Fruit fly (Drosophila melanogaster) whole organism, pupa: ENCODE measurements around the gene Pex11c.

Experiments used
- CG10348 ChIP-seq: fragments of 200-800 bp; sonication (Bioruptor generic); IDR thresholded peaks from 2 replicates; pipeline ENCODE4 v1.3.6; 2022; ENCODE audit warnings: missing biosample characterization, missing genetic modification characterization
- CG12605 ChIP-seq: fragments of 200-800 bp; sonication (Bioruptor generic); IDR thresholded peaks from 2 replicates; pipeline ENCODE4 v1.3.6; 2022; ENCODE audit warnings: missing biosample characterization, missing genetic modification characterization
- CG13204 ChIP-seq: fragments of 200-800 bp; sonication (Bioruptor generic); optimal IDR thresholded peaks from 2 replicates; lab custom pipeline; 2018; ENCODE audit warnings: missing biosample characterization, mild to moderate bottlenecking, missing genetic modification characterization, moderate library complexity
- CG14655 ChIP-seq: fragments of 200-800 bp; sonication (Bioruptor generic); optimal IDR thresholded peaks from 3 replicates; lab custom pipeline; 2017; ENCODE audit warnings: mild to moderate bottlenecking, missing biosample characterization, missing genetic modification reagents, missing genetic modification characterization
- CG15710 ChIP-seq: fragments of 200-800 bp; sonication (Bioruptor generic); optimal IDR thresholded peaks from 2 replicates; lab custom pipeline; 2018; ENCODE audit warnings: missing biosample characterization, mild to moderate bottlenecking, missing genetic modification characterization, moderate library complexity
- CG17806 ChIP-seq: fragments of 200-800 bp; sonication (Bioruptor generic); optimal IDR thresholded peaks from 2 replicates; lab custom pipeline; 2018; ENCODE audit warnings: missing biosample characterization, mild to moderate bottlenecking, missing genetic modification characterization, moderate library complexity
- CG32121 ChIP-seq: fragments of 200-800 bp; sonication (Bioruptor generic); IDR thresholded peaks from 2 replicates; pipeline ENCODE4 v1.3.6; 2022; ENCODE audit warnings: missing biosample characterization, missing genetic modification characterization
- CG34367 ChIP-seq: fragments of 200-800 bp; sonication (Bioruptor generic); optimal IDR thresholded peaks from 2 replicates; lab custom pipeline; 2018; ENCODE audit warnings: missing biosample characterization, mild to moderate bottlenecking, missing genetic modification characterization
- CG4496 ChIP-seq: fragments of 200-800 bp; sonication (Bioruptor generic); IDR thresholded peaks from 3 replicates; pipeline ENCODE4 v1.3.6; 2022; ENCODE audit warnings: missing biosample characterization, missing genetic modification characterization
- CG8159 ChIP-seq: fragments of 200-800 bp; sonication (Bioruptor generic); optimal IDR thresholded peaks from 3 replicates; lab custom pipeline; 2018; ENCODE audit warnings: missing biosample characterization, mild to moderate bottlenecking, missing genetic modification characterization, moderate library complexity
- CG8301 ChIP-seq: fragments of 200-800 bp; sonication (Bioruptor generic); optimal IDR thresholded peaks from 2 replicates; lab custom pipeline; 2018; ENCODE audit warnings: missing biosample characterization, mild to moderate bottlenecking, missing genetic modification characterization
- CG9948 ChIP-seq: fragments of 200-800 bp; sonication (Bioruptor generic); optimal IDR thresholded peaks from 2 replicates; lab custom pipeline; 2018; ENCODE audit warnings: missing biosample characterization, mild to moderate bottlenecking, missing genetic modification characterization, moderate library complexity
- D1 ChIP-seq: fragments of 200-800 bp; sonication (Bioruptor generic); optimal IDR thresholded peaks from 2 replicates; lab custom pipeline; 2018; ENCODE audit warnings: missing biosample characterization, mild to moderate bottlenecking, missing genetic modification characterization, moderate library complexity
- EcR ChIP-seq: fragments of 200-800 bp; sonication (Bioruptor generic); optimal IDR thresholded peaks from 3 replicates; lab custom pipeline; 2019; ENCODE audit warnings: missing biosample characterization, missing genetic modification characterization, mild to moderate bottlenecking, moderate library complexity, missing genetic modification reagents
- Ets98B ChIP-seq: fragments of 200-800 bp; sonication (Bioruptor generic); IDR thresholded peaks from 2 replicates; pipeline ENCODE4 v1.3.6; 2022; ENCODE audit warnings: missing biosample characterization, missing genetic modification characterization
- Pif1A ChIP-seq: fragments of 200-800 bp; sonication (Bioruptor generic); optimal IDR thresholded peaks from 3 replicates; lab custom pipeline; 2016; ENCODE audit warnings: missing biosample characterization, missing genetic modification characterization
- Pif1B ChIP-seq: fragments of 200-800 bp; sonication (Bioruptor generic); optimal IDR thresholded peaks from 3 replicates; lab custom pipeline; 2016; ENCODE audit warnings: missing biosample characterization, missing genetic modification characterization
- Snoo ChIP-seq: fragments of 200-800 bp; sonication (Bioruptor generic); optimal IDR thresholded peaks from 3 replicates; lab custom pipeline; 2017; ENCODE audit warnings: missing biosample characterization, mild to moderate bottlenecking, missing genetic modification characterization, inconsistent platforms
- fd96Ca ChIP-seq: fragments of 200-800 bp; sonication (Bioruptor generic); IDR thresholded peaks from 3 replicates; pipeline ENCODE4 v1.3.6; 2022; ENCODE audit warnings: missing biosample characterization, missing genetic modification characterization
- gl ChIP-seq: fragments of 200-800 bp; sonication (Bioruptor generic); optimal IDR thresholded peaks from 2 replicates; lab custom pipeline; 2018; ENCODE audit warnings: missing biosample characterization, mild to moderate bottlenecking, missing genetic modification characterization
- rn ChIP-seq: fragments of 200-800 bp; sonication (Bioruptor generic); IDR thresholded peaks from 2 replicates; pipeline ENCODE4 v1.3.6; 2022; ENCODE audit warnings: missing biosample characterization, missing genetic modification characterization

Gene Pex11c

dm6 chr3R:23225266-23225665 is 32.9 kb upstream of the Pex11c start:
- TF ChIP-seq gl (tag; lab: Kevin White, UChicago) (no peak), CG34367 (peak; percentile 10)

dm6 chr3R:23226521-23227039 is 31.6 kb upstream of the Pex11c start, which contains the start of gene cnc:
cnc (minus strand) TSS chr3R:23226711.
- 0 out of 2 replicates have a peak, but pooled peaks have one; percentile 37 for TF ChIP-seq CG32121
- peak; percentile 69 for TF ChIP-seq CG4496
- TF ChIP-seq CG9948 (tag; lab: Kevin White, UChicago), result no peak
- no peak for TF ChIP-seq D1 (tag; lab: Kevin White, UChicago)
- peak; percentile 8 for TF ChIP-seq Pif1A (GFP tag; lab: Kevin White, UChicago)
- peak; percentile 67; the same call in 1 of the 2 replicates for TF ChIP-seq Ets98B (GFP tag; lab: Robert Waterston, UW)
- TF ChIP-seq CG15710 (tag; lab: Kevin White, UChicago), result no peak
- TF ChIP-seq CG34367, result no peak
- peak; percentile 87 for TF ChIP-seq CG13204 (GFP tag; lab: Kevin White, UChicago)
- TF ChIP-seq EcR, result peak; percentile 84
- peak; percentile 30 for TF ChIP-seq Pif1B
- no peak for TF ChIP-seq Snoo
- TF ChIP-seq CG10348 (GFP tag; lab: Robert Waterston, UW), result no peak
- no peak for TF ChIP-seq CG8159 (tag; lab: Kevin White, UChicago)

- TF ChIP-seq CG8301 (tag; lab: Kevin White, UChicago) (no peak), Pif1A (GFP tag; lab: Kevin White, UChicago) (no peak), D1 (tag; lab: Kevin White, UChicago) (no peak), rn (GFP tag; lab: Robert Waterston, UW) (no peak), Ets98B (GFP tag; lab: Robert Waterston, UW) (no peak), Snoo (no peak), CG10348 (GFP tag; lab: Robert Waterston, UW) (no peak), CG4496 (no peak), EcR (no peak), gl (tag; lab: Kevin White, UChicago) (no peak), CG17806 (no peak), Pif1B (no peak), CG34367 (no peak), CG12605 (no peak), CG13204 (GFP tag; lab: Kevin White, UChicago) (no peak), fd96Ca (GFP tag; lab: Robert Waterston, UW) (no peak), CG9948 (tag; lab: Kevin White, UChicago) (no peak), CG14655 (GFP tag; lab: Kevin White, UChicago) (no peak), CG32121 (no peak)
These were observed 29.4 kb upstream of the Pex11c start for dm6 chr3R:23228605-23229264.

dm6 chr3R:23239051-23239450 is 19.1 kb upstream of the Pex11c start:
- TF ChIP-seq gl (tag; lab: Kevin White, UChicago), result no peak
- no peak for TF ChIP-seq CG9948 (tag; lab: Kevin White, UChicago)
- TF ChIP-seq fd96Ca (GFP tag; lab: Robert Waterston, UW), result no peak
- TF ChIP-seq CG14655 (GFP tag; lab: Kevin White, UChicago), result no peak
- TF ChIP-seq D1 (tag; lab: Kevin White, UChicago), result no peak
- TF ChIP-seq EcR, result no peak
- no peak for TF ChIP-seq Ets98B (GFP tag; lab: Robert Waterston, UW)
- TF ChIP-seq CG32121, result no peak

- TF ChIP-seq CG32121 (no peak), fd96Ca (GFP tag; lab: Robert Waterston, UW) (no peak), Ets98B (GFP tag; lab: Robert Waterston, UW) (no peak), gl (tag; lab: Kevin White, UChicago) (no peak), CG4496 (no peak), CG9948 (tag; lab: Kevin White, UChicago) (no peak), Pif1B (no peak), CG15710 (tag; lab: Kevin White, UChicago) (peak; percentile 5), CG8159 (tag; lab: Kevin White, UChicago) (peak; percentile 56)
These were observed 18.1 kb upstream of the Pex11c start for dm6 chr3R:23239934-23240632.

- TF ChIP-seq Ets98B (GFP tag; lab: Robert Waterston, UW), result peak; percentile 21; the same call in 1 of the 2 replicates
- no peak for TF ChIP-seq CG4496
- TF ChIP-seq EcR, result no peak
- no peak for TF ChIP-seq Pif1B
- no peak for TF ChIP-seq Snoo
- TF ChIP-seq CG12605, result no peak
- no peak for TF ChIP-seq gl (tag; lab: Kevin White, UChicago)
These were observed 9.2 kb upstream of the Pex11c start, which contains the start of gene CG4467 for dm6 chr3R:23248853-23249573. CG4467 (minus strand) TSS chr3R:23248903.
